Worm (Caenorhabditis elegans): Measurements from ENCODE around the gene rnh-1.0.

rnh-1.0 gene

ce11 chrII:5016977-5017585, 22.0 kb downstream of the rnh-1.0 start (continued):
- TF ChIP-seq sdz-12 (GFP tag; optimal IDR thresholded peaks at IDR 0.05): no peak
- TF ChIP-seq ama-1 (optimal IDR thresholded peaks at IDR 0.05): no peak
- no peak for TF ChIP-seq mep-1 (tag; optimal IDR thresholded peaks at IDR 0.05)
- no peak for TF ChIP-seq dmd-8 (GFP tag; IDR thresholded peaks at IDR 0.05)
- peak; percentile 72 for TF ChIP-seq nhr-28 (tag; optimal IDR thresholded peaks at IDR 0.05)
- no peak for TF ChIP-seq nhr-111 (GFP tag; optimal IDR thresholded peaks at IDR 0.05)
- TF ChIP-seq tag-97 (GFP tag; IDR thresholded peaks at IDR 0.05): no peak
- TF ChIP-seq zfp-2 (tag; optimal IDR thresholded peaks at IDR 0.05): no peak
- TF ChIP-seq zag-1 (tag; optimal IDR thresholded peaks at IDR 0.05): no peak
- no peak for TF ChIP-seq snpc-4 (tag; optimal IDR thresholded peaks at IDR 0.05)
- peak; percentile 44 for TF ChIP-seq ceh-20 (GFP tag; IDR thresholded peaks at IDR 0.05)
- no peak for TF ChIP-seq ztf-11 (tag; optimal IDR thresholded peaks at IDR 0.05)
- peak; percentile 59; the same call in 1 of the 2 replicates for TF ChIP-seq dmd-6 (GFP tag; IDR thresholded peaks at IDR 0.05)
- TF ChIP-seq zip-11 (GFP tag; IDR thresholded peaks at IDR 0.05): no peak
- TF ChIP-seq set-16 (GFP tag; IDR thresholded peaks at IDR 0.05): peak; percentile 44; the same call in 1 of the 2 replicates

ce11 chrII:5018578-5018977, 23.5 kb downstream of the rnh-1.0 start:
- TF ChIP-seq daf-16 (GFP tag; optimal IDR thresholded peaks at IDR 0.05) (no peak), daf-16 (tag; optimal IDR thresholded peaks at IDR 0.05) (no peak), unc-62 (GFP tag; optimal IDR thresholded peaks at IDR 0.05 in 1 of 2) (peak in 1 of 2 experiments; percentile 77), unc-62 (tag; optimal IDR thresholded peaks at IDR 0.05) (no peak), aha-1 (tag) (peak; percentile 24), arid-1 (GFP tag; conservative IDR thresholded peaks at IDR 0.05) (no peak)

ce11 chrII:5019389-5020108, 24.4 kb downstream of the rnh-1.0 start:
- no peak for TF ChIP-seq nhr-42 (GFP tag; IDR thresholded peaks at IDR 0.05)
- peak; percentile 9 for TF ChIP-seq mxl-3 (GFP tag; optimal IDR thresholded peaks at IDR 0.05)
- TF ChIP-seq tag-97 (GFP tag; IDR thresholded peaks at IDR 0.05): no peak
- no peak for TF ChIP-seq lim-7 (GFP tag; IDR thresholded peaks at IDR 0.05)
- TF ChIP-seq php-3 (GFP tag; IDR thresholded peaks at IDR 0.05): peak; percentile 82
- TF ChIP-seq ceh-44 (GFP tag; IDR thresholded peaks at IDR 0.05): no peak
- TF ChIP-seq fos-1 (tag; optimal IDR thresholded peaks at IDR 0.05): no peak
- peak; percentile 82 for TF ChIP-seq hlh-11 (tag; optimal IDR thresholded peaks at IDR 0.05)
- TF ChIP-seq dpl-1 (GFP tag; optimal IDR thresholded peaks at IDR 0.05): no peak
- no peak for TF ChIP-seq nhr-102 (tag; optimal IDR thresholded peaks at IDR 0.05)
- no peak for TF ChIP-seq F10B5.3 (tag; optimal IDR thresholded peaks at IDR 0.05)
- peak; percentile 83 for TF ChIP-seq nhr-28 (tag; optimal IDR thresholded peaks at IDR 0.05)
- TF ChIP-seq zip-11 (GFP tag; IDR thresholded peaks at IDR 0.05): no peak
- no peak for TF ChIP-seq dmd-9 (GFP tag; IDR thresholded peaks at IDR 0.05)
- TF ChIP-seq pha-4 (GFP tag; IDR thresholded peaks at IDR 0.05): no peak
- no peak for TF ChIP-seq pha-4 (tag; optimal IDR thresholded peaks at IDR 0.05)
- no peak for TF ChIP-seq ztf-7 (tag; optimal IDR thresholded peaks at IDR 0.05)
- no peak for TF ChIP-seq spr-3 (GFP tag; optimal IDR thresholded peaks at IDR 0.05)
- TF ChIP-seq nhr-48 (tag; optimal IDR thresholded peaks at IDR 0.05): peak; percentile 25
- TF ChIP-seq nhr-25 (tag; optimal IDR thresholded peaks at IDR 0.05; ENCODE audit: borderline replicate concordance, insufficient read depth): peak; percentile 17
- TF ChIP-seq vab-7 (GFP tag; IDR thresholded peaks at IDR 0.05): no peak
- peak in 1 of 2 experiments; percentile 88 for TF ChIP-seq unc-62 (GFP tag; optimal IDR thresholded peaks at IDR 0.05 in 1 of 2)
- no peak for TF ChIP-seq unc-62 (tag; optimal IDR thresholded peaks at IDR 0.05)
- peak; percentile 44 for TF ChIP-seq pqm-1 (tag; optimal IDR thresholded peaks at IDR 0.05)
- no peak for TF ChIP-seq mxl-2 (GFP tag; conservative IDR thresholded peaks at IDR 0.05)
- peak; percentile 81 for TF ChIP-seq dmd-6 (GFP tag; IDR thresholded peaks at IDR 0.05)
- TF ChIP-seq Y105C5A.15 (GFP tag; IDR thresholded peaks at IDR 0.05): no peak
- no peak for TF ChIP-seq nhr-237 (tag; optimal IDR thresholded peaks at IDR 0.05)
- peak; percentile 4 for TF ChIP-seq nhr-76 (tag; optimal IDR thresholded peaks at IDR 0.05)
- TF ChIP-seq madf-9 (GFP tag; conservative IDR thresholded peaks at IDR 0.05): no peak
- TF ChIP-seq mdl-1 (tag; optimal IDR thresholded peaks at IDR 0.05): peak in 1 of 2 experiments; percentile 42
- TF ChIP-seq F26F4.8 (GFP tag; conservative IDR thresholded peaks at IDR 0.05): no peak
- no peak for TF ChIP-seq lir-3 (tag; optimal IDR thresholded peaks at IDR 0.05)
